Fruit fly (Drosophila melanogaster): Measurements from ENCODE around the gene plum.
A peak's percentile ranks its signal among the peaks of the same experiment; 100 is the strongest.

The plum gene

dm6 chr3R:26494247-26494646, 40.8 kb downstream of the plum start:
- no peak for TF ChIP-seq CG11617 (GFP tag; optimal IDR thresholded peaks at IDR 0.05)
- TF ChIP-seq CG33017 (tag; optimal IDR thresholded peaks at IDR 0.05): peak; percentile 4

- TF ChIP-seq kay (GFP tag; ENCODE audit: borderline replicate concordance) (no peak), CG14711 (tag; optimal IDR thresholded peaks at IDR 0.05) (no peak), tj (GFP tag; optimal IDR thresholded peaks at IDR 0.05) (no peak), cic (GFP tag; optimal IDR thresholded peaks at IDR 0.05) (no peak), CG1620 (GFP tag; optimal IDR thresholded peaks at IDR 0.05) (no peak), bab1 (GFP tag; optimal IDR thresholded peaks at IDR 0.05) (no peak), CG7045 (GFP tag; optimal IDR thresholded peaks at IDR 0.05) (no peak), CG11617 (GFP tag; optimal IDR thresholded peaks at IDR 0.05) (no peak), ovo (GFP tag; optimal IDR thresholded peaks at IDR 0.05) (no peak), toe (GFP tag; optimal IDR thresholded peaks at IDR 0.05) (no peak), CG5204 (GFP tag; optimal IDR thresholded peaks at IDR 0.05) (no peak), Mnt (GFP tag; optimal IDR thresholded peaks at IDR 0.05) (no peak), cnc (optimal IDR thresholded peaks at IDR 0.05) (no peak), CG12768 (GFP tag; optimal IDR thresholded peaks at IDR 0.05) (no peak), Crg-1 (GFP tag; optimal IDR thresholded peaks at IDR 0.05) (no peak), CG7101 (tag; optimal IDR thresholded peaks at IDR 0.05) (no peak)
Observed at dm6 chr3R:26489456-26489855, 45.6 kb downstream of the plum start.

dm6 chr3R:26485240-26485865, 49.7 kb downstream of the plum start:
- TF ChIP-seq CG7045 (GFP tag; optimal IDR thresholded peaks at IDR 0.05): no peak
- TF ChIP-seq CG11617 (GFP tag; optimal IDR thresholded peaks at IDR 0.05): no peak
- no peak for TF ChIP-seq CG1620 (GFP tag; optimal IDR thresholded peaks at IDR 0.05)
- no peak for TF ChIP-seq CG7101 (tag; optimal IDR thresholded peaks at IDR 0.05)
- TF ChIP-seq CG33017 (tag; optimal IDR thresholded peaks at IDR 0.05): no peak
- TF ChIP-seq ovo (GFP tag; optimal IDR thresholded peaks at IDR 0.05): no peak
- TF ChIP-seq kay (GFP tag; ENCODE audit: borderline replicate concordance): no peak
- no peak for TF ChIP-seq Mnt (GFP tag; optimal IDR thresholded peaks at IDR 0.05)
- TF ChIP-seq Hr96 (GFP tag; optimal IDR thresholded peaks at IDR 0.05): no peak
- no peak for TF ChIP-seq tj (GFP tag; optimal IDR thresholded peaks at IDR 0.05)
- TF ChIP-seq toe (GFP tag; optimal IDR thresholded peaks at IDR 0.05): no peak
- TF ChIP-seq Clk (GFP tag; optimal IDR thresholded peaks at IDR 0.05): no peak
- no peak for TF ChIP-seq CG12768 (GFP tag; optimal IDR thresholded peaks at IDR 0.05)
- no peak for TF ChIP-seq bab1 (GFP tag; optimal IDR thresholded peaks at IDR 0.05)
- TF ChIP-seq cic (GFP tag; optimal IDR thresholded peaks at IDR 0.05): no peak
- TF ChIP-seq cnc (optimal IDR thresholded peaks at IDR 0.05): no peak
- no peak for TF ChIP-seq CG14711 (tag; optimal IDR thresholded peaks at IDR 0.05)

- TF ChIP-seq Hr96 (GFP tag; optimal IDR thresholded peaks at IDR 0.05) (no peak), CG14711 (tag; optimal IDR thresholded peaks at IDR 0.05) (no peak), tj (GFP tag; optimal IDR thresholded peaks at IDR 0.05) (no peak), bab1 (GFP tag; optimal IDR thresholded peaks at IDR 0.05) (no peak), pad (GFP tag; optimal IDR thresholded peaks at IDR 0.05) (no peak), kay (GFP tag; ENCODE audit: borderline replicate concordance) (no peak), cic (GFP tag; optimal IDR thresholded peaks at IDR 0.05) (no peak), CG33017 (tag; optimal IDR thresholded peaks at IDR 0.05) (no peak)
Observed at dm6 chr3R:26484511-26484910, 50.5 kb downstream of the plum start.

- no peak for TF ChIP-seq CG14711 (tag; optimal IDR thresholded peaks at IDR 0.05)
- no peak for TF ChIP-seq CG1620 (GFP tag; optimal IDR thresholded peaks at IDR 0.05)
- TF ChIP-seq CG11617 (GFP tag; optimal IDR thresholded peaks at IDR 0.05): no peak
- no peak for TF ChIP-seq CG5204 (GFP tag; optimal IDR thresholded peaks at IDR 0.05)
- no peak for TF ChIP-seq Clk (GFP tag; optimal IDR thresholded peaks at IDR 0.05)
- TF ChIP-seq tj (GFP tag; optimal IDR thresholded peaks at IDR 0.05): no peak
- no peak for TF ChIP-seq Crg-1 (GFP tag; optimal IDR thresholded peaks at IDR 0.05)
- no peak for TF ChIP-seq CG33017 (tag; optimal IDR thresholded peaks at IDR 0.05)
- no peak for TF ChIP-seq toe (GFP tag; optimal IDR thresholded peaks at IDR 0.05)
- TF ChIP-seq CG7045 (GFP tag; optimal IDR thresholded peaks at IDR 0.05): no peak
- no peak for TF ChIP-seq Hr96 (GFP tag; optimal IDR thresholded peaks at IDR 0.05)
Observed at dm6 chr3R:26483657-26484056, 51.4 kb downstream of the plum start.

dm6 chr3R:26481231-26481630, 53.8 kb downstream of the plum start:
- no peak for TF ChIP-seq toe (GFP tag; optimal IDR thresholded peaks at IDR 0.05)

dm6 chr3R:26480362-26480761, 54.7 kb downstream of the plum start:
- TF ChIP-seq CG7045 (GFP tag; optimal IDR thresholded peaks at IDR 0.05): no peak
- no peak for TF ChIP-seq ovo (GFP tag; optimal IDR thresholded peaks at IDR 0.05)
- no peak for TF ChIP-seq cic (GFP tag; optimal IDR thresholded peaks at IDR 0.05)
- TF ChIP-seq Hr96 (GFP tag; optimal IDR thresholded peaks at IDR 0.05): no peak
- no peak for TF ChIP-seq CG1620 (GFP tag; optimal IDR thresholded peaks at IDR 0.05)
- no peak for TF ChIP-seq Clk (GFP tag; optimal IDR thresholded peaks at IDR 0.05)
- no peak for TF ChIP-seq CG5204 (GFP tag; optimal IDR thresholded peaks at IDR 0.05)
- no peak for TF ChIP-seq toe (GFP tag; optimal IDR thresholded peaks at IDR 0.05)
- no peak for TF ChIP-seq pad (GFP tag; optimal IDR thresholded peaks at IDR 0.05)
- TF ChIP-seq CG14711 (tag; optimal IDR thresholded peaks at IDR 0.05): no peak
- no peak for TF ChIP-seq tj (GFP tag; optimal IDR thresholded peaks at IDR 0.05)
- no peak for TF ChIP-seq CG12768 (GFP tag; optimal IDR thresholded peaks at IDR 0.05)
- TF ChIP-seq CG11617 (GFP tag; optimal IDR thresholded peaks at IDR 0.05): no peak
- TF ChIP-seq bab1 (GFP tag; optimal IDR thresholded peaks at IDR 0.05): no peak

All from whole organism, adult.